Worm (Caenorhabditis elegans): ENCODE results near the gene T22F7.1.

DNA sequence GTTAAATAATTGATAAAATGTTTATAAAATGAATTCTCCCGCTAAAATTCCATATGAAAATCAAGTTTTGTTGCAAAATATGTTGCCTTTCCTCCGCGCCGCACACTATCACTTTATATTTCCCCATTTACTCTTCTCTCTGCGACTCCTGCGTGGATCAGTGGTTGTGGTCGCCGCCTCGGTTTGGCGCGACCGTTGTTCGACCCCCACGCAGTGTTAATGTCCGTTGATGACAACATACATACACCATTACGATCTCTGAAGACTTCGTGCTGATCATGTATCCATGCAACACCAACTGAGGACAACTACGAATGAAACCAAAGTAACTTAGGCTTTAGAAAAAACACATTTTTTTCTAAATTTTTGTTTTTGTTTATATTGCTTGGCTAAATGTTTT, 39.3 kb upstream of the T22F7.1 start:
- TF ChIP-seq ama-1 (optimal IDR thresholded peaks at IDR 0.05): no peak
- peak; percentile 77 for TF ChIP-seq lin-11 (tag; optimal IDR thresholded peaks at IDR 0.05)
- TF ChIP-seq Y55F3AM.14 (GFP tag; optimal IDR thresholded peaks at IDR 0.05): peak; percentile 72
- no peak for TF ChIP-seq nhr-25 (tag; optimal IDR thresholded peaks at IDR 0.05)
- peak; percentile 78 for TF ChIP-seq sma-3 (GFP tag; optimal IDR thresholded peaks at IDR 0.05)
- TF ChIP-seq nhr-11 (tag; optimal IDR thresholded peaks at IDR 0.05): peak; percentile 23
- peak; percentile 49 for TF ChIP-seq mab-5 (tag; optimal IDR thresholded peaks at IDR 0.05)
- TF ChIP-seq ZK546.5 (tag; optimal IDR thresholded peaks at IDR 0.05): no peak
- TF ChIP-seq ztf-11 (tag; optimal IDR thresholded peaks at IDR 0.05): no peak
- peak in 1 of 2 experiments; percentile 18 for TF ChIP-seq mdl-1 (tag; optimal IDR thresholded peaks at IDR 0.05)
- no peak for TF ChIP-seq zag-1 (tag; optimal IDR thresholded peaks at IDR 0.05)
- TF ChIP-seq ztf-4 (tag; optimal IDR thresholded peaks at IDR 0.05): no peak
- TF ChIP-seq nhr-23 (tag; optimal IDR thresholded peaks at IDR 0.05): no peak

Measured in whole organism, L2 larva.